Fruit fly (Drosophila melanogaster) whole organism, wandering third instar larva: Measurements from ENCODE around the gene CG43993.

Source experiments
- Abd-B ChIP-seq: fragments of >200 bp; optimal IDR thresholded peaks from 2 replicates; lab custom pipeline; 2017; ENCODE audit warnings: missing biosample characterization, missing genetic modification characterization
- Hr78 ChIP-seq: fragments of >200 bp; optimal IDR thresholded peaks from 2 replicates; lab custom pipeline; 2017; ENCODE audit warnings: missing biosample characterization, missing genetic modification characterization
- Myc ChIP-seq: fragments of >200 bp; optimal IDR thresholded peaks from 2 replicates; lab custom pipeline; 2017
- N ChIP-seq: fragments of >200 bp; optimal IDR thresholded peaks from 2 replicates; lab custom pipeline; 2018; ENCODE audit warnings: missing biosample characterization, missing external identifiers, missing genetic modification characterization
- br ChIP-seq: fragments of 200-800 bp; sonication (Bioruptor generic); optimal IDR thresholded peaks from 2 replicates; lab custom pipeline; 2016; ENCODE audit warnings: missing biosample characterization, missing genetic modification characterization
- fru ChIP-seq: fragments of 200-800 bp; sonication (Bioruptor generic); optimal IDR thresholded peaks from 3 replicates; lab custom pipeline; 2016; ENCODE audit warnings: missing biosample characterization, mild to moderate bottlenecking, missing genetic modification characterization
- lola ChIP-seq: fragments of >200 bp; optimal IDR thresholded peaks from 2 replicates; lab custom pipeline; 2017; ENCODE audit warnings: missing biosample characterization, missing genetic modification characterization
- psq ChIP-seq: fragments of 200-800 bp; sonication (Bioruptor generic); optimal IDR thresholded peaks from 3 replicates; lab custom pipeline; 2017; ENCODE audit warnings: missing biosample characterization, mild to moderate bottlenecking, missing genetic modification characterization, moderate library complexity

dm6 chr3L:12066699-12067287 is 34.4 kb downstream of the CG43993 start:
- TF ChIP-seq lola (GFP tag; lab: Kevin White, UChicago), result no peak
- TF ChIP-seq fru (GFP tag; lab: Kevin White, UChicago), result no peak
- no peak for TF ChIP-seq br (GFP tag; lab: Kevin White, UChicago)
- TF ChIP-seq Myc (lab: Kevin White, UChicago), result peak; percentile 90
- TF ChIP-seq psq (GFP tag; lab: Kevin White, UChicago), result no peak
- no peak for TF ChIP-seq Abd-B (GFP tag; lab: Kevin White, UChicago)
- no peak for TF ChIP-seq Hr78 (GFP tag; lab: Kevin White, UChicago)
- no peak for TF ChIP-seq N (GFP tag; lab: Kevin White, UChicago)
